Fruit fly (Drosophila melanogaster): ENCODE data around the gene CG15312.

The CG15312 gene

DNA sequence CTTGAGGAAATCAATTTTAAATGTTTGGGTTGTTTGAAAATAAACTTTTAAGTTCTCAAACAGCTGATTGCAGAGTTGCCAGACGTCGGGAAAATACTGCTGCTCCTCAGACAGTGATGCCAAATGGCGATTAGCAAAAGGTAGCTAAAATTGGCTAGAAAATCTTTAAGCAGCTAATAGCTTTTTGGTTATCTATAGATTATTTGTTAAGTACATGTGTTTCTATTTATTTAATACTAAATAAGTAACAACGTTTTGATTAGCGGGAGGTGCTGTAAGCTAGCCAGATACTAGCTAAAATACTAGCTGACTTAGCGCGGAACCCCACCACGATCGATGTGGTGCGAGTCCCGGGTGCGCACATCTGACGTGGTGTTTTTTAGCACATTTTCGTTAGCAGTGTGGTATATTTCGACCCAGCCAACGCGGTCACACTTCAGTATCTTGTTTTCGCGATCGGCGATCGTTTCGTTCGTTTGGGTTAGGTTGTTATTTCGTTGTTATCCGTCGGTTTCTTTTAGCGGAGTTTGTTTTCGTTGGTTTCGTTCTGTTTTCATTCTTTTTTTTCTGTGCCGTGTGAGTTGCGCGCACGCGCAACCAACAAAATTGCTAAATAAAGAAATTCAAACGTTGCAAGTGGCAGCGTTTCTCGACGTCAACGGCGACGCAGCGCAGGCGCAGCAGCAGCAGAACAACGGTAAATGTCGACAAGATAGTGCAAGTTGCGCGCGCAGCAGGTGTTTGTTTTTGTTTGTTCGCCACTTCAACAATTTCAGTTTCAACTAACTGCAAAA, 15.6 kb upstream of the CG15312 start, which contains the start of the genes Naxe and RhoU (continued):
- TF ChIP-seq Dp (GFP tag; optimal IDR thresholded peaks at IDR 0.05) (peak; percentile 19), NFAT (GFP tag; IDR thresholded peaks at IDR 0.05) (no peak), HmgZ (tag; optimal IDR thresholded peaks at IDR 0.05) (no peak), fru (optimal IDR thresholded peaks at IDR 0.05) (no peak), cato (GFP tag; optimal IDR thresholded peaks at IDR 0.05; ENCODE audit: borderline replicate concordance) (no peak), row (GFP tag; IDR thresholded peaks at IDR 0.05) (peak; percentile 79), wdn (GFP tag; IDR thresholded peaks at IDR 0.05) (peak; percentile 8; the same call in 1 of the 2 replicates), Xbp1 (GFP tag; optimal IDR thresholded peaks at IDR 0.05) (peak; percentile 36), sens-2 (GFP tag; IDR thresholded peaks at IDR 0.05) (no peak), CG13894 (tag; optimal IDR thresholded peaks at IDR 0.05) (no peak), fd102C (GFP tag; optimal IDR thresholded peaks at IDR 0.05) (no peak), org-1 (GFP tag; optimal IDR thresholded peaks at IDR 0.05) (no peak), PHDP (tag; optimal IDR thresholded peaks at IDR 0.05) (no peak), az2 (GFP tag; optimal IDR thresholded peaks at IDR 0.05) (peak; percentile 25), Neu2 (GFP tag; optimal IDR thresholded peaks at IDR 0.05; ENCODE audit: borderline replicate concordance) (no peak), CG10462 (GFP tag; optimal IDR thresholded peaks at IDR 0.05) (no peak), sug (tag; optimal IDR thresholded peaks at IDR 0.05) (peak; percentile 42), CG8765 (GFP tag; IDR thresholded peaks at IDR 0.05) (0 out of 2 replicates have a peak, but pooled peaks have one; percentile 7), CG3847 (GFP tag; IDR thresholded peaks at IDR 0.05) (peak; percentile 60; the same call in 1 of the 2 replicates), CG9797 (GFP tag; optimal IDR thresholded peaks at IDR 0.05) (peak; percentile 92), CG43689 (GFP tag; IDR thresholded peaks at IDR 0.05) (no peak), Antp (GFP tag; optimal IDR thresholded peaks at IDR 0.05) (peak; percentile 48), CG15269 (tag; optimal IDR thresholded peaks at IDR 0.05) (no peak), Rx (GFP tag; IDR thresholded peaks at IDR 0.05) (peak; percentile 47; the same call in 1 of the 2 replicates), croc (GFP tag; conservative IDR thresholded peaks at IDR 0.05) (no peak), CHES-1-like (GFP tag; optimal IDR thresholded peaks at IDR 0.05) (no peak), CG10321 (GFP tag; IDR thresholded peaks at IDR 0.05) (no peak), CG9932 (GFP tag; IDR thresholded peaks at IDR 0.05) (peak; percentile 65), CG6683 (GFP tag; optimal IDR thresholded peaks at IDR 0.05) (no peak), pho (GFP tag; optimal IDR thresholded peaks at IDR 0.05) (peak; percentile 33), unpg (GFP tag; optimal IDR thresholded peaks at IDR 0.05) (no peak), H15 (GFP tag; IDR thresholded peaks at IDR 0.05) (no peak), CG3995 (GFP tag; optimal IDR thresholded peaks at IDR 0.05) (no peak), lola (GFP tag; optimal IDR thresholded peaks at IDR 0.05) (peak in 1 of 3 experiments; percentile 30), CG2678 (tag; optimal IDR thresholded peaks at IDR 0.05) (no peak), bowl (GFP tag; IDR thresholded peaks at IDR 0.05) (no peak), CG17568 (GFP tag; optimal IDR thresholded peaks at IDR 0.05) (no peak), pb (GFP tag; optimal IDR thresholded peaks at IDR 0.05) (no peak), Dll (GFP tag; IDR thresholded peaks at IDR 0.05; ENCODE audit: partially characterized antibody) (no peak), slou (GFP tag; optimal IDR thresholded peaks at IDR 0.05) (no peak), Bdp1 (GFP tag; optimal IDR thresholded peaks at IDR 0.05) (no peak), usp (GFP tag; optimal IDR thresholded peaks at IDR 0.05) (no peak), CG1603 (tag; optimal IDR thresholded peaks at IDR 0.05) (peak; percentile 64), D19A (tag; optimal IDR thresholded peaks at IDR 0.05) (no peak), gce (GFP tag; IDR thresholded peaks at IDR 0.05) (no peak), Nf-YC (tag; optimal IDR thresholded peaks at IDR 0.05) (no peak), Hr78 (GFP tag; optimal IDR thresholded peaks at IDR 0.05) (peak in 1 of 2 experiments; percentile 25), NC2β (GFP tag; optimal IDR thresholded peaks at IDR 0.05) (no peak), CG12219 (GFP tag; optimal IDR thresholded peaks at IDR 0.05) (no peak), CG13296 (GFP tag; optimal IDR thresholded peaks at IDR 0.05) (no peak)
